Worm (Caenorhabditis elegans) whole organism, L4 larva: ENCODE measurements around the gene sra-26.
A peak's percentile ranks its signal among the peaks of the same experiment; 100 is the strongest.

ENCODE experiments used
- F10B5.3 ChIP-seq: sonication (generic microtip); optimal IDR thresholded peaks from 2 replicates; lab custom pipeline; 2016; ENCODE audit warnings: mild to moderate bottlenecking, missing genetic modification characterization, missing compliant biosample characterization
- F26F4.8 ChIP-seq: fragments of 200-800 bp; sonication (Bioruptor generic); conservative IDR thresholded peaks from 2 replicates; pipeline ENCODE4 v1.3.6; 2022; ENCODE audit warnings: missing genetic modification characterization, missing compliant biosample characterization
- F44E2.7 ChIP-seq: fragments of 200-800 bp; sonication (Bioruptor generic); IDR thresholded peaks from 2 replicates; pipeline ENCODE4 v2.1.2; 2022; ENCODE audit warnings: missing genetic modification characterization, missing compliant biosample characterization
- F49E8.2 ChIP-seq: sonication (generic microtip); optimal IDR thresholded peaks from 2 replicates; lab custom pipeline; 2016; ENCODE audit warnings: missing compliant biosample characterization, mild to moderate bottlenecking, missing genetic modification characterization, borderline replicate concordance
- ZK337.2 ChIP-seq: fragments of 200-800 bp; sonication (Bioruptor generic); IDR thresholded peaks from 2 replicates; pipeline ENCODE4 v1.3.6; 2022; ENCODE audit warnings: missing genetic modification reagents, missing genetic modification characterization, missing compliant biosample characterization
- aha-1 ChIP-seq: fragments of 150-350 bp; peaks from one replicate; lab custom pipeline; 2014; ENCODE audit warnings: missing biosample characterization, missing genetic modification characterization
- ceh-32 ChIP-seq: sonication (generic microtip); optimal IDR thresholded peaks from 2 replicates; lab custom pipeline; 2016; ENCODE audit warnings: mild to moderate bottlenecking, missing genetic modification characterization, missing compliant biosample characterization; ENCODE audit not compliant: poor library complexity
- ceh-82 ChIP-seq: sonication (generic microtip); optimal IDR thresholded peaks from 2 replicates; lab custom pipeline; 2017; ENCODE audit warnings: missing biosample characterization, missing genetic modification characterization
- daf-12 ChIP-seq: fragments of 150-350 bp; optimal IDR thresholded peaks from 2 replicates; lab custom pipeline; 2014; ENCODE audit warnings: missing biosample characterization, missing genetic modification reagents, missing genetic modification characterization
- daf-16 ChIP-seq, 3 experiments: sonication (generic microtip); optimal IDR thresholded peaks; 2 replicates each; lab custom pipeline; 2016 to 2017; ENCODE audit warnings: missing genetic modification characterization in 3 of 3, missing genetic modification reagents in 3 of 3, mild to moderate bottlenecking in 2 of 3, missing compliant biosample characterization in 2 of 3, missing biosample characterization in 1 of 3, moderate library complexity in 1 of 3
- dmd-6 ChIP-seq: fragments of 200-800 bp; sonication (Bioruptor generic); IDR thresholded peaks from 2 replicates; pipeline ENCODE4 v1.3.6; 2022; ENCODE audit warnings: missing genetic modification reagents, missing genetic modification characterization, missing compliant biosample characterization
- dmd-8 ChIP-seq: fragments of 200-800 bp; sonication (Bioruptor generic); IDR thresholded peaks from 2 replicates; pipeline ENCODE4 v1.3.6; 2022; ENCODE audit warnings: missing genetic modification characterization, missing compliant biosample characterization
- hlh-30 ChIP-seq: sonication (generic microtip); optimal IDR thresholded peaks from 2 replicates; lab custom pipeline; 2017; ENCODE audit warnings: antibody characterized with exemption, mild to moderate bottlenecking, missing genetic modification characterization, missing compliant biosample characterization; ENCODE audit not compliant: insufficient read depth
- lin-29 ChIP-seq: fragments of 200-800 bp; sonication (Bioruptor generic); IDR thresholded peaks from 2 replicates; pipeline ENCODE4 v1.3.6; 2022; ENCODE audit warnings: missing genetic modification reagents, missing genetic modification characterization, missing compliant biosample characterization
- lin-38 ChIP-seq: fragments of 200-800 bp; sonication (Bioruptor generic); IDR thresholded peaks from 2 replicates; pipeline ENCODE4 v1.3.6; 2022; ENCODE audit warnings: missing genetic modification reagents, missing genetic modification characterization, missing compliant biosample characterization
- lin-39 ChIP-seq: fragments of 150-350 bp; optimal IDR thresholded peaks from 2 replicates; lab custom pipeline; 2014; ENCODE audit warnings: missing biosample characterization, missing genetic modification reagents, missing genetic modification characterization
- madf-9 ChIP-seq: fragments of 200-800 bp; sonication (Bioruptor generic); conservative IDR thresholded peaks from 2 replicates; pipeline ENCODE4 v1.3.6; 2022; ENCODE audit warnings: missing genetic modification reagents, missing genetic modification characterization, missing compliant biosample characterization
- mes-2 ChIP-seq: sonication (generic microtip); optimal IDR thresholded peaks from 2 replicates; lab custom pipeline; 2016; ENCODE audit warnings: missing genotype, mild to moderate bottlenecking, missing genetic modification characterization, missing compliant biosample characterization; ENCODE audit not compliant: poor library complexity, severe bottlenecking
- mxl-3 ChIP-seq: fragments of 200-800 bp; sonication (Bioruptor generic); optimal IDR thresholded peaks from 2 replicates; lab custom pipeline; 2018; ENCODE audit warnings: mild to moderate bottlenecking, missing genetic modification characterization, missing compliant biosample characterization
- nhr-237 ChIP-seq: sonication (generic microtip); optimal IDR thresholded peaks from 2 replicates; lab custom pipeline; 2017; ENCODE audit warnings: missing biosample characterization, missing genetic modification characterization
- nhr-28 ChIP-seq: fragments of 150-350 bp; optimal IDR thresholded peaks from 2 replicates; lab custom pipeline; 2014; ENCODE audit warnings: missing biosample characterization, missing genetic modification characterization
- nhr-41 ChIP-seq: fragments of 200-800 bp; sonication (Bioruptor generic); IDR thresholded peaks from 2 replicates; pipeline ENCODE4 v1.3.6; 2022; ENCODE audit warnings: missing genetic modification reagents, missing genetic modification characterization, missing compliant biosample characterization
- nhr-48 ChIP-seq: sonication (generic microtip); optimal IDR thresholded peaks from 2 replicates; lab custom pipeline; 2016; ENCODE audit warnings: mild to moderate bottlenecking, missing genetic modification characterization, missing compliant biosample characterization
- nhr-6 ChIP-seq: fragments of 150-350 bp; optimal IDR thresholded peaks from 2 replicates; lab custom pipeline; 2014; ENCODE audit warnings: missing biosample characterization, missing genetic modification characterization
- nhr-77 ChIP-seq: fragments of 150-350 bp; optimal IDR thresholded peaks from 2 replicates; lab custom pipeline; 2014; ENCODE audit warnings: missing biosample characterization, missing genetic modification characterization
- pqm-1 ChIP-seq: sonication (generic microtip); optimal IDR thresholded peaks from 2 replicates; lab custom pipeline; 2017; ENCODE audit warnings: missing biosample characterization, missing genetic modification characterization
- rbr-2 ChIP-seq: sonication (generic microtip); optimal IDR thresholded peaks from 2 replicates; lab custom pipeline; 2016; ENCODE audit warnings: missing genotype, missing genetic modification characterization, missing compliant biosample characterization
- snpc-4 ChIP-seq: fragments of 150-350 bp; optimal IDR thresholded peaks from 2 replicates; lab custom pipeline; 2014; ENCODE audit warnings: missing biosample characterization, missing genetic modification characterization
- spr-1 ChIP-seq: sonication (generic microtip); optimal IDR thresholded peaks from 2 replicates; lab custom pipeline; 2016; ENCODE audit warnings: mild to moderate bottlenecking, missing genetic modification characterization, missing compliant biosample characterization
- spr-3 ChIP-seq: fragments of 200-800 bp; sonication (Bioruptor generic); optimal IDR thresholded peaks from 2 replicates; lab custom pipeline; 2018; ENCODE audit warnings: mild to moderate bottlenecking, missing genetic modification characterization, missing compliant biosample characterization
- unc-130 ChIP-seq: sonication (generic microtip); optimal IDR thresholded peaks from 2 replicates; lab custom pipeline; 2016; ENCODE audit warnings: missing genetic modification reagents, missing genetic modification characterization, missing compliant biosample characterization
- unc-62 ChIP-seq, 3 experiments: fragments of 150-350 bp in 1 of 3; sonication (generic microtip); optimal IDR thresholded peaks in 2 of 3; peaks in 1 of 3; 1 replicate in 1 of 3; 2 replicates in 2 of 3; lab custom pipeline; 2014 to 2017; ENCODE audit warnings: missing biosample characterization in 3 of 3, missing genetic modification characterization in 3 of 3, missing genetic modification reagents in 3 of 3, missing genotype in 1 of 3
- vab-7 ChIP-seq: fragments of 200-800 bp; sonication (Bioruptor generic); IDR thresholded peaks from 2 replicates; pipeline ENCODE4 v1.3.6; 2022; ENCODE audit warnings: missing genetic modification reagents, missing genetic modification characterization, missing compliant biosample characterization
- zip-2 ChIP-seq: fragments of 150-350 bp; optimal IDR thresholded peaks from 2 replicates; lab custom pipeline; 2014; ENCODE audit warnings: missing biosample characterization, missing genetic modification characterization
- ztf-11 ChIP-seq: fragments of 150-350 bp; optimal IDR thresholded peaks from 2 replicates; lab custom pipeline; 2014; ENCODE audit warnings: missing biosample characterization, missing genetic modification characterization

The sra-26 gene

ce11 chrII:6683663-6684285, 32.2 kb upstream of the sra-26 start, which contains the start of gene gyf-1 (continued):
- TF ChIP-seq vab-7 (GFP tag; lab: Robert Waterston, UW), result peak; percentile 34; the same call in 1 of the 2 replicates
- TF ChIP-seq ZK337.2 (GFP tag; lab: Robert Waterston, UW), result no peak
- TF ChIP-seq mes-2, result peak; percentile 53
- TF ChIP-seq aha-1 (tag; lab: Kevin White, UChicago), result peak; percentile 65
- TF ChIP-seq zip-2 (tag; lab: Kevin White, UChicago), result no peak
- TF ChIP-seq ztf-11 (tag; lab: Kevin White, UChicago), result no peak
- no peak for TF ChIP-seq ceh-82 (tag; lab: Kevin White, UChicago)
- no peak for TF ChIP-seq lin-29
- no peak for TF ChIP-seq ceh-32 (tag; lab: Kevin White, UChicago)
- no peak for TF ChIP-seq dmd-8 (GFP tag; lab: Robert Waterston, UW)
- TF ChIP-seq snpc-4 (tag; lab: Kevin White, UChicago), result no peak
- peak; percentile 23 for TF ChIP-seq rbr-2 (tag; lab: Kevin White, UChicago)
- TF ChIP-seq mxl-3 (GFP tag; lab: Kevin White, UChicago), result peak; percentile 79
- no peak for TF ChIP-seq spr-3 (GFP tag; lab: Kevin White, UChicago)
- no peak for TF ChIP-seq spr-1
- peak; percentile 71 for TF ChIP-seq hlh-30 (tag; lab: Kevin White, UChicago)
- no peak for TF ChIP-seq lin-39 (tag; lab: Kevin White, UChicago)

ce11 chrII:6682918-6683317, 31.3 kb upstream of the sra-26 start:
- TF ChIP-seq unc-130 (GFP tag; lab: Kevin White, UChicago) (peak; percentile 41), F49E8.2 (tag; lab: Kevin White, UChicago) (no peak), unc-62 (GFP tag; optimal IDR thresholded peaks at IDR 0.05 in 1 of 2; lab: Kevin White, UChicago) (peak in 1 of 2 experiments; percentile 24), unc-62 (tag; optimal IDR thresholded peaks at IDR 0.05; lab: Kevin White, UChicago) (no peak)

- TF ChIP-seq lin-29 (no peak), lin-39 (tag; lab: Kevin White, UChicago) (no peak), madf-9 (GFP tag; lab: Robert Waterston, UW) (no peak), nhr-6 (tag; lab: Kevin White, UChicago) (no peak), nhr-48 (tag; lab: Kevin White, UChicago) (no peak), nhr-237 (no peak), nhr-28 (peak; percentile 50), daf-16 (GFP tag; optimal IDR thresholded peaks at IDR 0.05; lab: Kevin White, UChicago) (no peak), daf-16 (tag; optimal IDR thresholded peaks at IDR 0.05; lab: Kevin White, UChicago) (no peak), nhr-41 (GFP tag; lab: Robert Waterston, UW) (no peak), F44E2.7 (no peak), daf-12 (tag; lab: Kevin White, UChicago) (no peak), nhr-77 (tag; lab: Kevin White, UChicago) (peak; percentile 18), F10B5.3 (tag; lab: Kevin White, UChicago) (no peak), dmd-6 (GFP tag; lab: Robert Waterston, UW) (peak; percentile 58; the same call in 1 of the 2 replicates), F26F4.8 (GFP tag; lab: Robert Waterston, UW) (no peak), mxl-3 (GFP tag; lab: Kevin White, UChicago) (no peak), hlh-30 (tag; lab: Kevin White, UChicago) (no peak), spr-3 (GFP tag; lab: Kevin White, UChicago) (no peak), spr-1 (no peak), ceh-82 (tag; lab: Kevin White, UChicago) (no peak), lin-38 (no peak), pqm-1 (tag; lab: Kevin White, UChicago) (peak; percentile 72)
Observed at ce11 chrII:6681478-6681877, 29.9 kb upstream of the sra-26 start.
